Worm (Caenorhabditis elegans): Measurements from ENCODE around the gene str-130.
A peak's percentile ranks its signal among the peaks of the same experiment; 100 is the strongest.

The str-130 gene

ce11 chrV:8081579-8081978, 8.9 kb downstream of the str-130 start, which contains the start of gene str-131:
Gene str-131, minus strand, starts transcription at chrV:8081679.
- TF ChIP-seq ztf-22 (GFP tag; optimal IDR thresholded peaks at IDR 0.05): no peak
- TF ChIP-seq nfya-2 (GFP tag; IDR thresholded peaks at IDR 0.05): no peak
- no peak for TF ChIP-seq akir-1 (GFP tag; optimal IDR thresholded peaks at IDR 0.05)
- no peak for TF ChIP-seq nhr-80 (tag; optimal IDR thresholded peaks at IDR 0.05)
- no peak for TF ChIP-seq efl-1 (GFP tag; optimal IDR thresholded peaks at IDR 0.05)
- TF ChIP-seq mcd-1 (GFP tag; IDR thresholded peaks at IDR 0.05): no peak
- no peak for TF ChIP-seq F37B4.10 (GFP tag; IDR thresholded peaks at IDR 0.05)
- no peak for TF ChIP-seq dpl-1 (GFP tag; optimal IDR thresholded peaks at IDR 0.05)
- no peak for TF ChIP-seq madf-8 (GFP tag; conservative IDR thresholded peaks at IDR 0.05)
- no peak for TF ChIP-seq tlf-1 (GFP tag; optimal IDR thresholded peaks at IDR 0.05)

ce11 chrV:8079813-8080212, 10.7 kb downstream of the str-130 start:
- TF ChIP-seq T07F8.4 (tag; optimal IDR thresholded peaks at IDR 0.05) (no peak), gei-17 (GFP tag; optimal IDR thresholded peaks at IDR 0.05) (no peak), nhr-179 (tag; optimal IDR thresholded peaks at IDR 0.05) (no peak)

- TF ChIP-seq bed-1 (GFP tag; IDR thresholded peaks at IDR 0.05) (no peak), F57C9.4 (tag; optimal IDR thresholded peaks at IDR 0.05) (no peak), unc-62 (GFP tag; optimal IDR thresholded peaks at IDR 0.05) (no peak), repo-1 (tag; optimal IDR thresholded peaks at IDR 0.05) (no peak), egl-44 (GFP tag; IDR thresholded peaks at IDR 0.05) (no peak), snpc-4 (GFP tag; optimal IDR thresholded peaks at IDR 0.05) (no peak), snpc-4 (tag; optimal IDR thresholded peaks at IDR 0.05) (no peak), D2030.7 (GFP tag; IDR thresholded peaks at IDR 0.05) (no peak), nhr-120 (GFP tag; IDR thresholded peaks at IDR 0.05) (no peak), pbrm-1 (GFP tag; IDR thresholded peaks at IDR 0.05) (no peak), bed-2 (GFP tag; IDR thresholded peaks at IDR 0.05) (no peak), rpc-1 (optimal IDR thresholded peaks at IDR 0.05) (no peak), rpc-1 (tag; optimal IDR thresholded peaks at IDR 0.05) (no peak), attf-6 (GFP tag; IDR thresholded peaks at IDR 0.05) (no peak), ztf-6 (GFP tag; IDR thresholded peaks at IDR 0.05) (no peak), attf-3 (GFP tag; conservative IDR thresholded peaks at IDR 0.05) (no peak), ceh-100 (GFP tag; IDR thresholded peaks at IDR 0.05) (no peak), F55B11.4 (tag; optimal IDR thresholded peaks at IDR 0.05; ENCODE audit: borderline replicate concordance, insufficient read depth) (no peak), rcor-1 (GFP tag; IDR thresholded peaks at IDR 0.05) (no peak)
Observed at ce11 chrV:8075712-8076111, 14.8 kb downstream of the str-130 start, which contains the start of gene catp-3. Gene catp-3, plus strand, starts transcription at chrV:8076012.

- TF ChIP-seq F49E8.2 (tag; optimal IDR thresholded peaks at IDR 0.05; ENCODE audit: insufficient read depth) (no peak), athp-1 (tag; optimal IDR thresholded peaks at IDR 0.05) (no peak), lin-35 (GFP tag; optimal IDR thresholded peaks at IDR 0.05) (no peak), somi-1 (GFP tag; optimal IDR thresholded peaks at IDR 0.05) (peak; percentile 15), ekl-4 (GFP tag; IDR thresholded peaks at IDR 0.05) (no peak)
Observed at ce11 chrV:8073162-8073561, 17.3 kb downstream of the str-130 start.
